ENCODE assay signal across 4 worm cellular contexts in the genomic region with DNA sequence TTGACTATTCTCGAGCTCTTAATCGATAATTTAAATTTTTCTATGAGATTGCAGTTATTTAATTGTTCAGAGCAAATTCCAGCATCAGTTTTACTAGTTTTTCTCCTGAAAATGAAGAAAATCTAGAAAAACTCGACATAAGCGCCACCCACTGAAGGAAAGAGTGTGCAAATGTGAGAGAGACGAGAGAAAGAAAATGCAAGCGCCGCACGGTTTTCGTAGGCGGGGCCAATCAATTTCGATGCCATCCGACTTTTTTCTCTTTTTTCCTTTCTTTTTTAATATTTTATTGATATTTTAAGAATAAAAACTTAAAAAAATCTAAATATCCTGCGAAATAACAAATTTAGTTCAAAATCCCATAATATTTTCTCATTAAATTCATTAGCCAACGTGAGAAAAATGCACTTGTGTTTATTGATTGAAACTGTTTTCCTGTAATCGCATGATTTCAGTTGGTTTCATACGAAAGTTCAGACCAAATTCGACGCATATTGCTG.
TF ChIP-seq lines count a peak whose summit lies in the region.

A gene (plus strand): TSS at position 450 of the 500 bp plus-strand sequence.

TF ChIP-seq in whole organism, L1 larva, 84 proteins besides CTCF, POLR2A, EP300 and RAD21 (continued from another document):
- TF ChIP-seq nhr-71 (tag; optimal IDR thresholded peaks at IDR 0.05; lab: Kevin White, UChicago) (peak; percentile 66), nhr-20 (tag; optimal IDR thresholded peaks at IDR 0.05; lab: Kevin White, UChicago) (peak; percentile 34), dsc-1 (tag; optimal IDR thresholded peaks at IDR 0.05; lab: Kevin White, UChicago) (peak; percentile 19), tbx-2 (tag; optimal IDR thresholded peaks at IDR 0.05; lab: Kevin White, UChicago) (peak; percentile 28), C16A3.4 (tag; optimal IDR thresholded peaks at IDR 0.05; lab: Kevin White, UChicago) (peak; percentile 35), lsy-2 (tag; optimal IDR thresholded peaks at IDR 0.05; lab: Kevin White, UChicago) (peak; percentile 62 to 72), unc-30 (tag; optimal IDR thresholded peaks at IDR 0.05; lab: Kevin White, UChicago) (no peak), snu-23 (GFP tag; optimal IDR thresholded peaks at IDR 0.05; lab: Kevin White, UChicago) (peak; percentile 60), mdl-1 (tag; optimal IDR thresholded peaks at IDR 0.05; lab: Kevin White, UChicago) (peak in 1 of 2 experiments; percentile 34), ces-1 (GFP tag; optimal IDR thresholded peaks at IDR 0.05; lab: Kevin White, UChicago) (no peak), irx-1 (tag; optimal IDR thresholded peaks at IDR 0.05; lab: Kevin White, UChicago) (peak; percentile 6), lin-35 (GFP tag; optimal IDR thresholded peaks at IDR 0.05; lab: Kevin White, UChicago) (peak; percentile 38 to 52), nhr-90 (tag; optimal IDR thresholded peaks at IDR 0.05; lab: Kevin White, UChicago; ENCODE audit: poor library complexity) (peak; percentile 35), pag-3 (tag; optimal IDR thresholded peaks at IDR 0.05; lab: Kevin White, UChicago; ENCODE audit: borderline replicate concordance, insufficient read depth) (peak; percentile 69), elt-3 (tag; optimal IDR thresholded peaks at IDR 0.05; lab: Kevin White, UChicago) (peak in 1 of 6 experiments; percentile 73), lir-3 (tag; optimal IDR thresholded peaks at IDR 0.05; lab: Kevin White, UChicago; ENCODE audit: poor library complexity) (no peak), blmp-1 (tag; optimal IDR thresholded peaks at IDR 0.05; lab: Kevin White, UChicago) (peak; percentile 53), ceh-82 (tag; optimal IDR thresholded peaks at IDR 0.05; lab: Kevin White, UChicago) (peak in 1 of 3 experiments; percentile 56), lin-14 (GFP tag; optimal IDR thresholded peaks at IDR 0.05; lab: Kevin White, UChicago) (peak; percentile 57), ztf-4 (tag; optimal IDR thresholded peaks at IDR 0.05; lab: Kevin White, UChicago) (no peak), rnt-1 (tag; optimal IDR thresholded peaks at IDR 0.05; lab: Kevin White, UChicago) (peak; percentile 70), xbp-1 (tag; optimal IDR thresholded peaks at IDR 0.05; lab: Kevin White, UChicago) (peak; percentile 53), efl-1 (optimal IDR thresholded peaks at IDR 0.05; lab: Kevin White, UChicago) (peak; percentile 39 to 57), efl-1 (GFP tag; optimal IDR thresholded peaks at IDR 0.05 in 1 of 2; lab: Kevin White, UChicago) (peak; percentile 51 to 94)

TF ChIP-seq in whole organism, L2 larva, 48 proteins besides CTCF, POLR2A, EP300 and RAD21 (continued from another document):
- TF ChIP-seq gmeb-1 (tag; optimal IDR thresholded peaks at IDR 0.05; lab: Kevin White, UChicago), result peak; percentile 38
- TF ChIP-seq C34F6.9 (tag; optimal IDR thresholded peaks at IDR 0.05; lab: Kevin White, UChicago), result peak; percentile 75
- peak; percentile 3 for TF ChIP-seq sma-3 (GFP tag; optimal IDR thresholded peaks at IDR 0.05; lab: Kevin White, UChicago)
- no peak for TF ChIP-seq egl-27 (tag; optimal IDR thresholded peaks at IDR 0.05; lab: Kevin White, UChicago)
- no peak for TF ChIP-seq ztf-4 (tag; optimal IDR thresholded peaks at IDR 0.05; lab: Kevin White, UChicago)
- no peak for TF ChIP-seq nhr-25 (tag; optimal IDR thresholded peaks at IDR 0.05; lab: Kevin White, UChicago)
- TF ChIP-seq mdl-1 (tag; optimal IDR thresholded peaks at IDR 0.05; lab: Kevin White, UChicago), result no peak
- peak; percentile 26 for TF ChIP-seq lin-13 (GFP tag; optimal IDR thresholded peaks at IDR 0.05; lab: Kevin White, UChicago)
- peak in 1 of 2 experiments; percentile 65 for TF ChIP-seq lsy-2 (tag; optimal IDR thresholded peaks at IDR 0.05; lab: Kevin White, UChicago)

TF ChIP-seq in whole organism, L3 larva, 47 proteins besides CTCF, POLR2A, EP300 and RAD21 (continued from another document):
- TF ChIP-seq ceh-28 (tag; optimal IDR thresholded peaks at IDR 0.05; lab: Kevin White, UChicago), result peak; percentile 22

TF ChIP-seq in whole organism, L4 larva, 104 proteins besides CTCF, POLR2A, EP300 and RAD21 (continued from another document):
- TF ChIP-seq skn-1 (tag; optimal IDR thresholded peaks at IDR 0.05; lab: Kevin White, UChicago) (no peak), mdt-29 (GFP tag; IDR thresholded peaks at IDR 0.05; lab: Robert Waterston, UW) (no peak), lin-15B (tag; optimal IDR thresholded peaks at IDR 0.05; lab: Kevin White, UChicago) (no peak), ztf-7 (tag; optimal IDR thresholded peaks at IDR 0.05; lab: Kevin White, UChicago) (no peak), zip-2 (tag; optimal IDR thresholded peaks at IDR 0.05; lab: Kevin White, UChicago) (no peak), T26A8.4 (GFP tag; IDR thresholded peaks at IDR 0.05; lab: Robert Waterston, UW) (no peak), ceh-44 (GFP tag; IDR thresholded peaks at IDR 0.05; lab: Robert Waterston, UW) (no peak), tra-1 (GFP tag; IDR thresholded peaks at IDR 0.05; lab: Robert Waterston, UW) (no peak), mxl-3 (GFP tag; optimal IDR thresholded peaks at IDR 0.05; lab: Kevin White, UChicago) (no peak), nhr-25 (tag; optimal IDR thresholded peaks at IDR 0.05; lab: Kevin White, UChicago; ENCODE audit: borderline replicate concordance, insufficient read depth) (no peak), ceh-82 (tag; optimal IDR thresholded peaks at IDR 0.05; lab: Kevin White, UChicago) (no peak), spr-3 (GFP tag; optimal IDR thresholded peaks at IDR 0.05; lab: Kevin White, UChicago) (no peak), mes-2 (tag; optimal IDR thresholded peaks at IDR 0.05; lab: Kevin White, UChicago; ENCODE audit: poor library complexity, severe bottlenecking) (peak; percentile 76), madf-5 (GFP tag; IDR thresholded peaks at IDR 0.05; lab: Robert Waterston, UW) (no peak), nhr-6 (tag; optimal IDR thresholded peaks at IDR 0.05; lab: Kevin White, UChicago) (peak; percentile 15), lin-29 (GFP tag; IDR thresholded peaks at IDR 0.05; lab: Robert Waterston, UW) (no peak), egl-27 (tag; optimal IDR thresholded peaks at IDR 0.05; lab: Kevin White, UChicago) (no peak), dpl-1 (GFP tag; optimal IDR thresholded peaks at IDR 0.05; lab: Kevin White, UChicago) (peak; percentile 45), ama-1 (optimal IDR thresholded peaks at IDR 0.05; lab: Kevin White, UChicago) (no peak), fkh-10 (GFP tag; optimal IDR thresholded peaks at IDR 0.05; lab: Kevin White, UChicago) (no peak), F37D6.2 (tag; optimal IDR thresholded peaks at IDR 0.05; lab: Kevin White, UChicago) (no peak), pqm-1 (tag; optimal IDR thresholded peaks at IDR 0.05; lab: Kevin White, UChicago) (no peak), unc-130 (GFP tag; optimal IDR thresholded peaks at IDR 0.05; lab: Kevin White, UChicago) (no peak), lsy-2 (tag; optimal IDR thresholded peaks at IDR 0.05; lab: Kevin White, UChicago) (peak in 1 of 2 experiments; percentile 70), dve-1 (tag; optimal IDR thresholded peaks at IDR 0.05; lab: Kevin White, UChicago; ENCODE audit: insufficient read depth) (peak; percentile 49), Y105C5A.15 (GFP tag; IDR thresholded peaks at IDR 0.05; lab: Robert Waterston, UW) (no peak), duxl-1 (tag; optimal IDR thresholded peaks at IDR 0.05; lab: Kevin White, UChicago; ENCODE audit: poor library complexity) (no peak), hlh-11 (tag; optimal IDR thresholded peaks at IDR 0.05; lab: Kevin White, UChicago) (peak; percentile 32)
